Fruit fly (Drosophila melanogaster): ENCODE measurements around the gene Ythdc1.

dm6 chr3L:3396056-3396455 lies 22.1 kb upstream of the Ythdc1 start:
- no peak for TF ChIP-seq h (optimal IDR thresholded peaks at IDR 0.05)
- no peak for TF ChIP-seq ttk (optimal IDR thresholded peaks at IDR 0.05)

Data from Kc167 (cell line).